Worm (Caenorhabditis elegans) whole organism, early embryonic: ENCODE results near the gene Y51H7BR.4.
"Not testable (repeated sequence)": the region's sequence is repeated elsewhere in the genome, so short reads cannot be mapped to it uniquely, and the experiment has no call there.

Experiments
- B0310.2 ChIP-seq: sonication (generic microtip); optimal IDR thresholded peaks from 2 replicates; lab custom pipeline; 2016; ENCODE audit warnings: mild to moderate bottlenecking, missing genetic modification characterization, missing compliant biosample characterization
- F13C5.2 ChIP-seq: sonication (generic microtip); optimal IDR thresholded peaks from 2 replicates; lab custom pipeline; 2017; ENCODE audit warnings: mild to moderate bottlenecking, missing genetic modification characterization, inconsistent platforms, missing compliant biosample characterization
- aly-1 ChIP-seq: sonication (generic microtip); optimal IDR thresholded peaks from 2 replicates; lab custom pipeline; 2016; ENCODE audit warnings: missing genetic modification characterization, missing compliant biosample characterization
- ama-1 ChIP-seq: fragments of 150-350 bp; optimal IDR thresholded peaks from 2 replicates; lab custom pipeline; 2014
- ceh-13 ChIP-seq: fragments of 200-800 bp; sonication (Bioruptor generic); optimal IDR thresholded peaks from 2 replicates; lab custom pipeline; 2018; ENCODE audit warnings: mild to moderate bottlenecking, missing genetic modification characterization, missing compliant biosample characterization
- ceh-36 ChIP-seq: sonication (generic microtip); optimal IDR thresholded peaks from 2 replicates; lab custom pipeline; 2016; ENCODE audit warnings: missing genetic modification characterization, inconsistent platforms, missing compliant biosample characterization
- ets-7 ChIP-seq: sonication (generic microtip); optimal IDR thresholded peaks from 2 replicates; lab custom pipeline; 2016; ENCODE audit warnings: missing genotype, missing genetic modification characterization, missing compliant biosample characterization
- flt-1 ChIP-seq: fragments of 200-800 bp; sonication (Bioruptor generic); IDR thresholded peaks from 2 replicates; pipeline ENCODE4 v1.3.6; 2022; ENCODE audit warnings: missing genetic modification characterization, missing compliant biosample characterization
- hmbx-1 ChIP-seq: sonication (generic microtip); optimal IDR thresholded peaks from 2 replicates; lab custom pipeline; 2016; ENCODE audit warnings: mild to moderate bottlenecking, missing genetic modification characterization, missing compliant biosample characterization
- hmg-4 ChIP-seq: fragments of 200-800 bp; sonication (Bioruptor generic); optimal IDR thresholded peaks from 2 replicates; lab custom pipeline; 2018; ENCODE audit warnings: mild to moderate bottlenecking, missing genetic modification characterization, missing compliant biosample characterization
- hnd-1 ChIP-seq: sonication (generic microtip); optimal IDR thresholded peaks from 2 replicates; lab custom pipeline; 2016; ENCODE audit warnings: missing genetic modification characterization, missing compliant biosample characterization
- pes-1 ChIP-seq: fragments of 200-800 bp; sonication (Bioruptor generic); IDR thresholded peaks from 2 replicates; pipeline ENCODE4 v1.3.6; 2022; ENCODE audit warnings: missing genetic modification reagents, missing genetic modification characterization, missing compliant biosample characterization
- sea-1 ChIP-seq: fragments of 200-800 bp; sonication (Bioruptor generic); conservative IDR thresholded peaks from 2 replicates; pipeline ENCODE4 v1.3.6; 2022; ENCODE audit warnings: missing genetic modification characterization, missing compliant biosample characterization
- tra-4 ChIP-seq: sonication (generic microtip); optimal IDR thresholded peaks from 2 replicates; lab custom pipeline; 2017; ENCODE audit warnings: missing genetic modification characterization, missing compliant biosample characterization

- not testable (repeated sequence) for TF ChIP-seq hnd-1; ama-1 (lab: Kevin White, UChicago); aly-1 (tag; lab: Kevin White, UChicago); hmbx-1 (tag; lab: Kevin White, UChicago); ceh-13; pes-1 (GFP tag; lab: Robert Waterston, UW); flt-1; F13C5.2; B0310.2 (tag; lab: Kevin White, UChicago); ets-7 (tag; lab: Kevin White, UChicago); tra-4 (tag; lab: Kevin White, UChicago); hmg-4 (GFP tag; lab: Kevin White, UChicago); sea-1 (GFP tag; lab: Robert Waterston, UW); ceh-36
Observed at ce11 chrII:1543182-1543581, 14.0 kb downstream of the Y51H7BR.4 start, which contains the start of gene K05F6.4.
